Fruit fly (Drosophila melanogaster) whole organism, embryonic: ENCODE measurements around the gene Bx42.
A peak's percentile ranks its signal among the peaks of the same experiment; 100 is the strongest.

ENCODE experiments used
- Ada2b ChIP-seq: fragments of 200-800 bp; sonication (Bioruptor generic); IDR thresholded peaks from 2 replicates; pipeline ENCODE4 v1.3.6; 2022; ENCODE audit warnings: missing biosample characterization, missing genetic modification characterization
- Bdp1 ChIP-seq: fragments of 200-800 bp; sonication (Bioruptor generic); optimal IDR thresholded peaks from 3 replicates; lab custom pipeline; 2016; ENCODE audit warnings: missing biosample characterization, missing genetic modification characterization
- BtbVII ChIP-seq: fragments of 200-800 bp; sonication (Bioruptor generic); optimal IDR thresholded peaks from 3 replicates; lab custom pipeline; 2017; ENCODE audit warnings: missing biosample characterization, mild to moderate bottlenecking, missing genetic modification characterization
- CG10209 ChIP-seq: fragments of 200-800 bp; sonication (Bioruptor generic); optimal IDR thresholded peaks from 3 replicates; lab custom pipeline; 2017; ENCODE audit warnings: missing biosample characterization, mild to moderate bottlenecking, missing genetic modification characterization, missing genetic modification reagents
- CG10274 ChIP-seq: fragments of 200-800 bp; sonication (Bioruptor generic); optimal IDR thresholded peaks from 3 replicates; lab custom pipeline; 2017; ENCODE audit warnings: missing biosample characterization, mild to moderate bottlenecking, missing genetic modification characterization
- CG10431 ChIP-seq: fragments of 200-800 bp; sonication (Bioruptor generic); optimal IDR thresholded peaks from 3 replicates; lab custom pipeline; 2018; ENCODE audit warnings: missing biosample characterization, mild to moderate bottlenecking, missing genetic modification characterization
- CG10654 ChIP-seq: fragments of 200-800 bp; sonication (Bioruptor generic); optimal IDR thresholded peaks from 2 replicates; lab custom pipeline; 2016; ENCODE audit warnings: missing biosample characterization, missing genetic modification characterization
- CG11398 ChIP-seq: fragments of 200-800 bp; sonication (Bioruptor generic); optimal IDR thresholded peaks from 2 replicates; lab custom pipeline; 2016; ENCODE audit warnings: missing biosample characterization, missing genetic modification characterization
- CG17186 ChIP-seq: fragments of 200-800 bp; sonication (Bioruptor generic); optimal IDR thresholded peaks from 3 replicates; lab custom pipeline; 2017; ENCODE audit warnings: missing biosample characterization, missing genetic modification reagents, missing genetic modification characterization
- CG17568 ChIP-seq: fragments of 200-800 bp; sonication (Bioruptor generic); optimal IDR thresholded peaks from 2 replicates; lab custom pipeline; 2018; ENCODE audit warnings: missing biosample characterization, mild to moderate bottlenecking, missing genetic modification characterization, moderate library complexity
- CG18011 ChIP-seq: fragments of 200-800 bp; sonication (Bioruptor generic); optimal IDR thresholded peaks from 2 replicates; lab custom pipeline; 2017; ENCODE audit warnings: missing biosample characterization, missing genetic modification characterization, mild to moderate bottlenecking, moderate library complexity, missing genotype
- CG31388 ChIP-seq: fragments of 200-800 bp; sonication (Bioruptor generic); optimal IDR thresholded peaks from 2 replicates; lab custom pipeline; 2016; ENCODE audit warnings: missing biosample characterization, missing genetic modification characterization
- CG4282 ChIP-seq: fragments of 200-800 bp; sonication (Bioruptor generic); optimal IDR thresholded peaks from 2 replicates; lab custom pipeline; 2016; ENCODE audit warnings: missing biosample characterization, missing genetic modification characterization
- CG4404 ChIP-seq: fragments of 200-800 bp; sonication (Bioruptor generic); IDR thresholded peaks from 2 replicates; pipeline ENCODE4 v1.3.6; 2022; ENCODE audit warnings: missing biosample characterization, missing genetic modification characterization
- CG4707 ChIP-seq: fragments of 200-800 bp; sonication (Bioruptor generic); optimal IDR thresholded peaks from 2 replicates; lab custom pipeline; 2018; ENCODE audit warnings: missing biosample characterization, mild to moderate bottlenecking, missing genetic modification characterization, moderate library complexity
- CG6254 ChIP-seq: fragments of 200-800 bp; sonication (Bioruptor generic); optimal IDR thresholded peaks from 3 replicates; lab custom pipeline; 2017; ENCODE audit warnings: mild to moderate bottlenecking, missing biosample characterization, missing genetic modification reagents, missing genetic modification characterization
- CG7271 ChIP-seq: fragments of 200-800 bp; sonication (Bioruptor generic); optimal IDR thresholded peaks from 2 replicates; lab custom pipeline; 2018; ENCODE audit warnings: missing biosample characterization, mild to moderate bottlenecking, missing genetic modification characterization, moderate library complexity
- CG7357 ChIP-seq: fragments of 200-800 bp; sonication (Bioruptor generic); IDR thresholded peaks from 3 replicates; pipeline ENCODE4 v1.3.6; 2022; ENCODE audit warnings: missing biosample characterization, missing genetic modification characterization
- CG7745 ChIP-seq: fragments of 200-800 bp; sonication (Bioruptor generic); optimal IDR thresholded peaks from 2 replicates; lab custom pipeline; 2018; ENCODE audit warnings: missing biosample characterization, mild to moderate bottlenecking, missing genetic modification characterization, moderate library complexity
- CG7786 ChIP-seq: fragments of 200-800 bp; sonication (Bioruptor generic); optimal IDR thresholded peaks from 2 replicates; lab custom pipeline; 2016; ENCODE audit warnings: missing biosample characterization, missing genetic modification characterization
- CG9727 ChIP-seq: fragments of 200-800 bp; sonication (Bioruptor generic); optimal IDR thresholded peaks from 3 replicates; lab custom pipeline; 2017; ENCODE audit warnings: missing biosample characterization, mild to moderate bottlenecking, missing genetic modification characterization
- CHES-1-like ChIP-seq: fragments of 200-800 bp; sonication (Bioruptor generic); optimal IDR thresholded peaks from 2 replicates; lab custom pipeline; 2016; ENCODE audit warnings: missing biosample characterization, missing genetic modification characterization
- CkIIα-i1 ChIP-seq: fragments of 200-800 bp; sonication (Bioruptor generic); IDR thresholded peaks from 2 replicates; pipeline ENCODE4 v1.3.6; 2022; ENCODE audit warnings: missing biosample characterization, missing genetic modification characterization
- Dip2 ChIP-seq: fragments of 200-800 bp; sonication (Bioruptor generic); IDR thresholded peaks from 2 replicates; pipeline ENCODE4 v1.3.6; 2022; ENCODE audit warnings: missing biosample characterization, missing genetic modification characterization
- Drgx ChIP-seq: fragments of 200-800 bp; sonication (Bioruptor generic); IDR thresholded peaks from 2 replicates; pipeline ENCODE4 v1.3.6; 2022; ENCODE audit warnings: missing biosample characterization, missing genetic modification characterization
- Eip74EF ChIP-seq, 2 experiments: fragments of 200-800 bp in 1 of 2; fragments of >200 bp in 1 of 2; sonication (Bioruptor generic) in 1 of 2; optimal IDR thresholded peaks; 2 replicates each; lab custom pipeline; 2017 to 2019; ENCODE audit warnings: missing biosample characterization in 2 of 2, missing genetic modification characterization in 2 of 2, mild to moderate bottlenecking in 1 of 2, moderate library complexity in 1 of 2
- HmgD ChIP-seq: fragments of 200-800 bp; sonication (Bioruptor generic); optimal IDR thresholded peaks from 3 replicates; lab custom pipeline; 2016; ENCODE audit warnings: missing biosample characterization, missing genetic modification characterization
- Hr51 ChIP-seq, 2 experiments: fragments of 200-800 bp; sonication (Bioruptor generic); optimal IDR thresholded peaks; 2 replicates in 1 of 2; 3 replicates in 1 of 2; lab custom pipeline; 2016 to 2018; ENCODE audit warnings: missing biosample characterization in 2 of 2, missing genetic modification characterization in 2 of 2, mild to moderate bottlenecking in 1 of 2, moderate library complexity in 1 of 2
- Six4 ChIP-seq: fragments of 200-800 bp; sonication (Bioruptor generic); optimal IDR thresholded peaks from 2 replicates; lab custom pipeline; 2016; ENCODE audit warnings: missing biosample characterization, missing genetic modification characterization
- Sry-β ChIP-seq: fragments of 200-800 bp; sonication (Bioruptor generic); optimal IDR thresholded peaks from 2 replicates; lab custom pipeline; 2018; ENCODE audit warnings: missing biosample characterization, mild to moderate bottlenecking, missing genetic modification characterization, moderate library complexity
- Trl ChIP-seq, 3 experiments: fragments of >200 bp in 2 of 3; fragments of 200-800 bp in 1 of 3; sonication (Bioruptor generic) in 1 of 3; optimal IDR thresholded peaks; 2 replicates in 1 of 3; 3 replicates in 2 of 3; lab custom pipeline; 2016 to 2017; ENCODE audit warnings: missing biosample characterization in 1 of 3, missing genetic modification characterization in 1 of 3
- Xrp1 ChIP-seq: fragments of 200-800 bp; sonication (Bioruptor generic); IDR thresholded peaks from 2 replicates; pipeline ENCODE4 v1.3.6; 2022; ENCODE audit warnings: missing biosample characterization, missing genetic modification characterization
- cwo ChIP-seq: fragments of 200-800 bp; sonication (Bioruptor generic); optimal IDR thresholded peaks from 3 replicates; lab custom pipeline; 2017; ENCODE audit warnings: missing biosample characterization, missing genetic modification characterization, mild to moderate bottlenecking, moderate library complexity, missing genetic modification reagents
- da ChIP-seq: fragments of 200-800 bp; sonication (Bioruptor generic); optimal IDR thresholded peaks from 2 replicates; lab custom pipeline; 2016; ENCODE audit warnings: missing biosample characterization, missing genetic modification characterization
- dati ChIP-seq: fragments of 200-800 bp; sonication (Bioruptor generic); IDR thresholded peaks from 2 replicates; pipeline ENCODE4 v1.3.6; 2022; ENCODE audit warnings: missing biosample characterization, missing genetic modification characterization
- fru ChIP-seq: fragments of >200 bp; optimal IDR thresholded peaks from 2 replicates; lab custom pipeline; 2017
- ftz-f1 ChIP-seq: fragments of 200-800 bp; sonication (Bioruptor generic); optimal IDR thresholded peaks from 2 replicates; lab custom pipeline; 2016; ENCODE audit warnings: missing biosample characterization, missing genetic modification characterization
- gro ChIP-seq: fragments of 200-800 bp; sonication (Bioruptor generic); optimal IDR thresholded peaks from 2 replicates; lab custom pipeline; 2016; ENCODE audit warnings: missing biosample characterization, missing genetic modification characterization
- h ChIP-seq: fragments of >200 bp; optimal IDR thresholded peaks from 2 replicates; lab custom pipeline; 2017
- hbn ChIP-seq: fragments of 200-800 bp; sonication (Bioruptor generic); IDR thresholded peaks from 2 replicates; pipeline ENCODE4 v1.3.6; 2022; ENCODE audit warnings: missing biosample characterization, missing genetic modification characterization; ENCODE audit not compliant: partially characterized antibody
- inv ChIP-seq: fragments of 200-800 bp; sonication (Bioruptor generic); IDR thresholded peaks from 2 replicates; pipeline ENCODE4 v1.3.6; 2022; ENCODE audit warnings: missing biosample characterization, missing genetic modification characterization; ENCODE audit not compliant: partially characterized antibody
- mld ChIP-seq: fragments of 200-800 bp; sonication (Bioruptor generic); IDR thresholded peaks from 3 replicates; pipeline ENCODE4 v1.3.6; 2022; ENCODE audit warnings: missing biosample characterization, missing genetic modification characterization; ENCODE audit not compliant: partially characterized antibody
- nmo ChIP-seq: fragments of 200-800 bp; sonication (Bioruptor generic); optimal IDR thresholded peaks from 2 replicates; lab custom pipeline; 2018; ENCODE audit warnings: missing biosample characterization, mild to moderate bottlenecking, missing genetic modification characterization, moderate library complexity
- p53 ChIP-seq: fragments of 200-800 bp; sonication (Bioruptor generic); optimal IDR thresholded peaks from 2 replicates; lab custom pipeline; 2016; ENCODE audit warnings: missing biosample characterization, missing genetic modification characterization
- prd ChIP-seq, 3 experiments: fragments of >200 bp in 2 of 3; fragments of 200-800 bp in 1 of 3; sonication (Bioruptor generic) in 1 of 3; optimal IDR thresholded peaks in 2 of 3; IDR thresholded peaks in 1 of 3; 2 replicates in 2 of 3; 3 replicates in 1 of 3; pipeline versions ENCODE4 v1.3.6 to Lab custom; 2017 to 2022; ENCODE audit warnings: missing biosample characterization in 1 of 3, missing genetic modification characterization in 1 of 3
- row ChIP-seq: fragments of 200-800 bp; sonication (Bioruptor generic); IDR thresholded peaks from 3 replicates; pipeline ENCODE4 v1.3.6; 2022; ENCODE audit warnings: missing biosample characterization, missing genetic modification characterization
- slp2 ChIP-seq: fragments of 200-800 bp; sonication (Bioruptor generic); optimal IDR thresholded peaks from 2 replicates; lab custom pipeline; 2016; ENCODE audit warnings: missing biosample characterization, missing genetic modification characterization
- wor ChIP-seq: fragments of 200-800 bp; sonication (Bioruptor generic); IDR thresholded peaks from 2 replicates; pipeline ENCODE4 v1.3.6; 2022; ENCODE audit warnings: missing biosample characterization, missing genetic modification characterization
- zf30C ChIP-seq: fragments of 200-800 bp; sonication (Bioruptor generic); optimal IDR thresholded peaks from 3 replicates; lab custom pipeline; 2018; ENCODE audit warnings: missing biosample characterization, mild to moderate bottlenecking, missing genetic modification characterization
- zfh2 ChIP-seq: fragments of 200-800 bp; sonication (Bioruptor generic); optimal IDR thresholded peaks from 2 replicates; lab custom pipeline; 2016; ENCODE audit warnings: missing biosample characterization, missing genetic modification characterization

Bx42 gene

dm6 chrX:9080962-9081361 is 25.4 kb downstream of the Bx42 start, which contains the start of the genes CG7246 and HP1b (continued):
- TF ChIP-seq Eip74EF (GFP tag; optimal IDR thresholded peaks at IDR 0.05; lab: Kevin White, UChicago) = no peak
- TF ChIP-seq slp2 (GFP tag; lab: Kevin White, UChicago) = no peak
- TF ChIP-seq CG10431 (GFP tag; lab: Kevin White, UChicago) = peak; percentile 4
- no peak for TF ChIP-seq Bdp1 (GFP tag; lab: Kevin White, UChicago)
- TF ChIP-seq ftz-f1 = peak; percentile 49
- TF ChIP-seq inv (GFP tag; lab: Robert Waterston, UW) = peak; percentile 52; the same call in 1 of the 2 replicates
- peak; percentile 17 for TF ChIP-seq gro (GFP tag; lab: Kevin White, UChicago)
- TF ChIP-seq CG10209 (GFP tag; lab: Kevin White, UChicago) = peak; percentile 52
- no peak for TF ChIP-seq zf30C (GFP tag; lab: Kevin White, UChicago)
- TF ChIP-seq CG7786 (GFP tag; lab: Kevin White, UChicago) = no peak
- no peak for TF ChIP-seq HmgD (GFP tag; lab: Kevin White, UChicago)
- TF ChIP-seq h (lab: Kevin White, UChicago) = no peak
- TF ChIP-seq CG11398 (GFP tag; lab: Kevin White, UChicago) = peak; percentile 2
- TF ChIP-seq fru (lab: Kevin White, UChicago) = no peak
- TF ChIP-seq zfh2 = peak; percentile 64
- peak; percentile 87 for TF ChIP-seq Xrp1 (GFP tag; lab: Robert Waterston, UW)
- TF ChIP-seq CG31388 (GFP tag; lab: Kevin White, UChicago) = peak; percentile 24
- TF ChIP-seq CG10654 (GFP tag; lab: Kevin White, UChicago) = peak; percentile 42
- peak; percentile 36; the same call in 1 of the 2 replicates for TF ChIP-seq wor (GFP tag; lab: Robert Waterston, UW)
- TF ChIP-seq CG4282 (GFP tag; lab: Kevin White, UChicago) = no peak
- TF ChIP-seq Hr51 (GFP tag; optimal IDR thresholded peaks at IDR 0.05; lab: Kevin White, UChicago) = peak; percentile 38 to 61
- TF ChIP-seq BtbVII (GFP tag; lab: Kevin White, UChicago) = peak; percentile 50
- no peak for TF ChIP-seq CG7745 (tag; lab: Kevin White, UChicago)
- TF ChIP-seq CG6254 (GFP tag; lab: Kevin White, UChicago) = no peak
- peak; percentile 77 for TF ChIP-seq cwo
- peak; percentile 66 for TF ChIP-seq CG9727 (GFP tag; lab: Kevin White, UChicago)
- TF ChIP-seq mld (GFP tag; lab: Robert Waterston, UW) = no peak
- TF ChIP-seq CG7357 (GFP tag; lab: Robert Waterston, UW) = peak; percentile 11; the same call in 1 of the 3 replicates
- peak; percentile 67 for TF ChIP-seq Sry-β (GFP tag; lab: Kevin White, UChicago)
- TF ChIP-seq prd (optimal IDR thresholded peaks at IDR 0.05; lab: Kevin White, UChicago) = no peak
- TF ChIP-seq prd (GFP tag; IDR thresholded peaks at IDR 0.05; lab: Robert Waterston, UW) = peak; percentile 84
- TF ChIP-seq Trl (optimal IDR thresholded peaks at IDR 0.05; lab: Kevin White, UChicago) = no peak
- TF ChIP-seq Trl (GFP tag; optimal IDR thresholded peaks at IDR 0.05; lab: Kevin White, UChicago) = peak; percentile 38
- TF ChIP-seq Drgx = peak; percentile 64
- 0 out of 2 replicates have a peak, but pooled peaks have one; percentile 29 for TF ChIP-seq dati
- peak; percentile 41 for TF ChIP-seq Six4 (GFP tag; lab: Kevin White, UChicago)
- no peak for TF ChIP-seq Dip2
- peak; percentile 22 for TF ChIP-seq CG7271
- TF ChIP-seq Ada2b (GFP tag; lab: Robert Waterston, UW) = peak; percentile 68
- TF ChIP-seq CG4404 = peak; percentile 60
- no peak for TF ChIP-seq CG10274 (GFP tag; lab: Kevin White, UChicago)
- no peak for TF ChIP-seq CG4707 (GFP tag; lab: Kevin White, UChicago)
- TF ChIP-seq hbn (GFP tag; lab: Robert Waterston, UW) = peak; percentile 75; the same call in 1 of the 2 replicates
- TF ChIP-seq p53 (GFP tag; lab: Kevin White, UChicago) = no peak
- TF ChIP-seq CG18011 = peak; percentile 38
- peak; percentile 77 for TF ChIP-seq nmo
- TF ChIP-seq CHES-1-like (GFP tag; lab: Kevin White, UChicago) = peak; percentile 66
- TF ChIP-seq da (GFP tag; lab: Kevin White, UChicago) = no peak
- peak; percentile 47 for TF ChIP-seq CG17186
- TF ChIP-seq row (GFP tag; lab: Robert Waterston, UW) = peak; percentile 86
- TF ChIP-seq CG17568 = no peak
- TF ChIP-seq CkIIα-i1 (GFP tag; lab: Robert Waterston, UW) = no peak
